Comparison of ENCODE assay signal across 1 fruit fly cellular context in the genomic region with DNA sequence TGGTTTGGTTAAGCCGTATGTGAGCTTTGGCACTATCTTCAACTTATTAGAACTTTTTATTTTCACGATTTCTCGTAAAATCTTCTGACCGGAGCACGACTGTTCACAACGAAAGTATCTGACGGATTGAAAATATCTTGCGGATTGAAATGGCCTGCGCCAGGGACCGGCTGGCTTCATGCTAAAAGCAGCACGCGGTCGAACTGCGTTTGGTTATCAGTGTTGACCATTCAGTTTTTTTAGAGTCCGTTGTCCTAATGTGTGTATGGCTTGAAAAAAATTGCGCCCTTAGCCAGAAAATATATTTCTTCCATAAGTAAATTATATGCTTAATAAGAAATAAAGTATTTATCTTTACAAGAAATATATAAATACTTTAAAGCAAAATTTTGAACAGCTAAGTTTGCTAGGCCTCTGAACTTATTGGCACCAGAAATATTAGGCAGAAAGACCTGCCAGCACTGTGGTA.
A peak's percentile ranks its signal among the peaks of the same experiment; 100 is the strongest.
TF ChIP-seq lines count a peak whose summit lies in the region.

Gene net, minus strand, starts transcription at position 133 of the 469 bp plus-strand sequence.

TF ChIP-seq in whole organism, embryonic, 481 proteins besides CTCF, POLR2A, EP300 and RAD21 (continued from another document and continues in another):
- peak; percentile 47 for TF ChIP-seq Hr3 (GFP tag; optimal IDR thresholded peaks at IDR 0.05; lab: Kevin White, UChicago)
- TF ChIP-seq hb (GFP tag; IDR thresholded peaks at IDR 0.05; lab: Robert Waterston, UW; ENCODE audit: partially characterized antibody) = no peak
- no peak for TF ChIP-seq wor (GFP tag; IDR thresholded peaks at IDR 0.05; lab: Robert Waterston, UW)
- no peak for TF ChIP-seq Hr39 (optimal IDR thresholded peaks at IDR 0.05; lab: Kevin White, UChicago)
- no peak for TF ChIP-seq Myb (GFP tag; optimal IDR thresholded peaks at IDR 0.05; lab: Kevin White, UChicago)
- TF ChIP-seq CG7271 (tag; optimal IDR thresholded peaks at IDR 0.05; lab: Kevin White, UChicago) = no peak
- peak; percentile 40 for TF ChIP-seq CG16815 (GFP tag; optimal IDR thresholded peaks at IDR 0.05; lab: Kevin White, UChicago)
- TF ChIP-seq CG2116 (GFP tag; optimal IDR thresholded peaks at IDR 0.05; lab: Kevin White, UChicago) = peak; percentile 29
- no peak for TF ChIP-seq Tbp (GFP tag; optimal IDR thresholded peaks at IDR 0.05; lab: Kevin White, UChicago)
- no peak for TF ChIP-seq CG12942 (GFP tag; optimal IDR thresholded peaks at IDR 0.05; lab: Kevin White, UChicago)
- no peak for TF ChIP-seq MESR4 (GFP tag; optimal IDR thresholded peaks at IDR 0.05; lab: Kevin White, UChicago)
- TF ChIP-seq CG8478 (optimal IDR thresholded peaks at IDR 0.05; lab: Kevin White, UChicago) = no peak
- peak; percentile 58; the same call in 1 of the 2 replicates for TF ChIP-seq ara (GFP tag; IDR thresholded peaks at IDR 0.05; lab: Robert Waterston, UW)
- TF ChIP-seq Stat92E (GFP tag; optimal IDR thresholded peaks at IDR 0.05; lab: Kevin White, UChicago) = no peak
- TF ChIP-seq ATbp (GFP tag; optimal IDR thresholded peaks at IDR 0.05; lab: Kevin White, UChicago) = peak; percentile 39
- no peak for TF ChIP-seq CG15073 (GFP tag; optimal IDR thresholded peaks at IDR 0.05; lab: Kevin White, UChicago)
- no peak for TF ChIP-seq Usf (GFP tag; optimal IDR thresholded peaks at IDR 0.05; lab: Kevin White, UChicago)
- TF ChIP-seq Hsf (GFP tag; optimal IDR thresholded peaks at IDR 0.05; lab: Kevin White, UChicago) = peak; percentile 9
- no peak for TF ChIP-seq CG12071 (GFP tag; optimal IDR thresholded peaks at IDR 0.05; lab: Kevin White, UChicago)
- TF ChIP-seq CG4424 (GFP tag; optimal IDR thresholded peaks at IDR 0.05; lab: Kevin White, UChicago) = peak; percentile 53
- TF ChIP-seq CG7372 (GFP tag; IDR thresholded peaks at IDR 0.05; lab: Robert Waterston, UW) = no peak
- no peak for TF ChIP-seq CG8089 (GFP tag; optimal IDR thresholded peaks at IDR 0.05; lab: Kevin White, UChicago)
- no peak for TF ChIP-seq CG17912 (GFP tag; optimal IDR thresholded peaks at IDR 0.05; lab: Kevin White, UChicago)
- TF ChIP-seq CG1603 (tag; optimal IDR thresholded peaks at IDR 0.05; lab: Kevin White, UChicago) = no peak
- peak; percentile 47 for TF ChIP-seq Blimp-1 (GFP tag; optimal IDR thresholded peaks at IDR 0.05; lab: Kevin White, UChicago)
- TF ChIP-seq da (GFP tag; optimal IDR thresholded peaks at IDR 0.05; lab: Kevin White, UChicago) = no peak
- no peak for TF ChIP-seq seq (GFP tag; IDR thresholded peaks at IDR 0.05; lab: Robert Waterston, UW)
- no peak for TF ChIP-seq stwl (tag; optimal IDR thresholded peaks at IDR 0.05; lab: Kevin White, UChicago)
- TF ChIP-seq CG10431 (GFP tag; optimal IDR thresholded peaks at IDR 0.05; lab: Kevin White, UChicago) = peak; percentile 45
- no peak for TF ChIP-seq Abd-B (GFP tag; optimal IDR thresholded peaks at IDR 0.05; lab: Kevin White, UChicago)
- TF ChIP-seq CG3995 (GFP tag; optimal IDR thresholded peaks at IDR 0.05; lab: Kevin White, UChicago) = peak; percentile 27
- peak; percentile 85 for TF ChIP-seq CG3281 (GFP tag; optimal IDR thresholded peaks at IDR 0.05; lab: Kevin White, UChicago)
- TF ChIP-seq tin (GFP tag; optimal IDR thresholded peaks at IDR 0.05; lab: Kevin White, UChicago) = peak; percentile 26
- TF ChIP-seq Bgb (GFP tag; IDR thresholded peaks at IDR 0.05; lab: Robert Waterston, UW; ENCODE audit: partially characterized antibody) = peak; percentile 18; the same call in 1 of the 2 replicates
- TF ChIP-seq Hand (GFP tag; optimal IDR thresholded peaks at IDR 0.05; lab: Kevin White, UChicago) = peak; percentile 43
- TF ChIP-seq Xbp1 (GFP tag; optimal IDR thresholded peaks at IDR 0.05; lab: Kevin White, UChicago) = peak; percentile 54
- TF ChIP-seq Dip2 (GFP tag; IDR thresholded peaks at IDR 0.05; lab: Robert Waterston, UW) = no peak
- TF ChIP-seq lab (GFP tag; optimal IDR thresholded peaks at IDR 0.05; lab: Kevin White, UChicago) = peak; percentile 86
- peak; percentile 85 for TF ChIP-seq NfI (GFP tag; optimal IDR thresholded peaks at IDR 0.05; lab: Kevin White, UChicago)
- TF ChIP-seq CrebB (tag; optimal IDR thresholded peaks at IDR 0.05; lab: Kevin White, UChicago) = peak; percentile 11
- TF ChIP-seq tgo (GFP tag; IDR thresholded peaks at IDR 0.05; lab: Robert Waterston, UW) = peak; percentile 51; the same call in 1 of the 3 replicates
- TF ChIP-seq CG3163 (GFP tag; optimal IDR thresholded peaks at IDR 0.05; lab: Kevin White, UChicago) = no peak
- no peak for TF ChIP-seq tll (GFP tag; optimal IDR thresholded peaks at IDR 0.05; lab: Kevin White, UChicago)
- TF ChIP-seq CG13624 (GFP tag; optimal IDR thresholded peaks at IDR 0.05; lab: Kevin White, UChicago) = no peak
- no peak for TF ChIP-seq cato (GFP tag; optimal IDR thresholded peaks at IDR 0.05; lab: Kevin White, UChicago; ENCODE audit: borderline replicate concordance)
- peak; percentile 15 for TF ChIP-seq CG17802 (tag; optimal IDR thresholded peaks at IDR 0.05; lab: Kevin White, UChicago)
- TF ChIP-seq bigmax (GFP tag; optimal IDR thresholded peaks at IDR 0.05; lab: Kevin White, UChicago) = no peak
- TF ChIP-seq ewg (GFP tag; optimal IDR thresholded peaks at IDR 0.05; lab: Kevin White, UChicago) = peak; percentile 38
- TF ChIP-seq zf30C (GFP tag; optimal IDR thresholded peaks at IDR 0.05; lab: Kevin White, UChicago) = no peak
- TF ChIP-seq danr (GFP tag; IDR thresholded peaks at IDR 0.05; lab: Robert Waterston, UW) = no peak; the same call in 1 of the 2 replicates
- TF ChIP-seq Xrp1 (GFP tag; IDR thresholded peaks at IDR 0.05; lab: Robert Waterston, UW) = peak; percentile 69
- TF ChIP-seq CG12391 (tag; optimal IDR thresholded peaks at IDR 0.05; lab: Kevin White, UChicago) = peak; percentile 82
- no peak for TF ChIP-seq tx (GFP tag; optimal IDR thresholded peaks at IDR 0.05; lab: Kevin White, UChicago)
- peak; percentile 59 for TF ChIP-seq CG1233 (GFP tag; optimal IDR thresholded peaks at IDR 0.05; lab: Kevin White, UChicago)
- no peak for TF ChIP-seq luna (GFP tag; optimal IDR thresholded peaks at IDR 0.05; lab: Kevin White, UChicago)
- TF ChIP-seq ERR (GFP tag; optimal IDR thresholded peaks at IDR 0.05; lab: Kevin White, UChicago) = no peak
- TF ChIP-seq sim (GFP tag; IDR thresholded peaks at IDR 0.05; lab: Robert Waterston, UW) = 0 out of 2 replicates have a peak, but pooled peaks have one; percentile 5
- TF ChIP-seq HmgD (GFP tag; optimal IDR thresholded peaks at IDR 0.05; lab: Kevin White, UChicago) = no peak
- TF ChIP-seq Eip74EF (GFP tag; optimal IDR thresholded peaks at IDR 0.05; lab: Kevin White, UChicago) = peak in 1 of 2 experiments; percentile 64
- no peak for TF ChIP-seq CG14667 (GFP tag; IDR thresholded peaks at IDR 0.05; lab: Robert Waterston, UW)
- TF ChIP-seq Sry-β (GFP tag; optimal IDR thresholded peaks at IDR 0.05; lab: Kevin White, UChicago) = peak; percentile 96
- peak; percentile 60 for TF ChIP-seq CG10209 (GFP tag; optimal IDR thresholded peaks at IDR 0.05; lab: Kevin White, UChicago)
- TF ChIP-seq hth (optimal IDR thresholded peaks at IDR 0.05; lab: Kevin White, UChicago) = no peak
- 0 out of 2 replicates have a peak, but pooled peaks have one; percentile 37 for TF ChIP-seq E2f1 (GFP tag; IDR thresholded peaks at IDR 0.05; lab: Robert Waterston, UW)
- peak; percentile 65 for TF ChIP-seq dmrt11E (tag; optimal IDR thresholded peaks at IDR 0.05; lab: Kevin White, UChicago)
- no peak for TF ChIP-seq D (optimal IDR thresholded peaks at IDR 0.05; lab: Kevin White, UChicago)
- peak; percentile 11 for TF ChIP-seq D (GFP tag; optimal IDR thresholded peaks at IDR 0.05; lab: Kevin White, UChicago)
- peak; percentile 53 for TF ChIP-seq CG8388 (GFP tag; optimal IDR thresholded peaks at IDR 0.05; lab: Kevin White, UChicago)
- TF ChIP-seq CG18599 (GFP tag; optimal IDR thresholded peaks at IDR 0.05; lab: Kevin White, UChicago) = peak; percentile 89
- no peak for TF ChIP-seq CG18011 (GFP tag; optimal IDR thresholded peaks at IDR 0.05; lab: Kevin White, UChicago)
- peak; percentile 24 for TF ChIP-seq HLHmδ (GFP tag; optimal IDR thresholded peaks at IDR 0.05; lab: Kevin White, UChicago)
- peak; percentile 73 for TF ChIP-seq Sox100B (GFP tag; optimal IDR thresholded peaks at IDR 0.05; lab: Kevin White, UChicago)
- TF ChIP-seq salm (tag; optimal IDR thresholded peaks at IDR 0.05; lab: Kevin White, UChicago) = peak; percentile 70
- no peak for TF ChIP-seq psq (GFP tag; optimal IDR thresholded peaks at IDR 0.05; lab: Kevin White, UChicago)
- TF ChIP-seq CG17359 (tag; optimal IDR thresholded peaks at IDR 0.05; lab: Kevin White, UChicago) = peak; percentile 55
- TF ChIP-seq vvl (GFP tag; IDR thresholded peaks at IDR 0.05; lab: Robert Waterston, UW) = peak; percentile 49
- no peak for TF ChIP-seq pfk (GFP tag; optimal IDR thresholded peaks at IDR 0.05; lab: Kevin White, UChicago)
- TF ChIP-seq Atf3 (GFP tag; optimal IDR thresholded peaks at IDR 0.05; lab: Kevin White, UChicago) = no peak
- no peak for TF ChIP-seq Camta (GFP tag; optimal IDR thresholded peaks at IDR 0.05; lab: Kevin White, UChicago)
- no peak for TF ChIP-seq ato (GFP tag; IDR thresholded peaks at IDR 0.05; lab: Robert Waterston, UW; ENCODE audit: partially characterized antibody)
- no peak for TF ChIP-seq CG11560 (tag; IDR thresholded peaks at IDR 0.05; lab: Robert Waterston, UW)
- peak; percentile 17 for TF ChIP-seq CG10654 (GFP tag; optimal IDR thresholded peaks at IDR 0.05; lab: Kevin White, UChicago)
- TF ChIP-seq Ptx1 (GFP tag; IDR thresholded peaks at IDR 0.05; lab: Robert Waterston, UW) = peak; percentile 26; the same call in 1 of the 2 replicates
- TF ChIP-seq CG11456 (GFP tag; IDR thresholded peaks at IDR 0.05; lab: Robert Waterston, UW) = no peak
- TF ChIP-seq hkb (optimal IDR thresholded peaks at IDR 0.05; lab: Kevin White, UChicago) = no peak
- TF ChIP-seq hkb (GFP tag; IDR thresholded peaks at IDR 0.05; lab: Robert Waterston, UW) = 0 out of 2 replicates have a peak, but pooled peaks have one; percentile 39
- TF ChIP-seq org-1 (GFP tag; optimal IDR thresholded peaks at IDR 0.05; lab: Kevin White, UChicago) = peak; percentile 60
- peak; percentile 14 for TF ChIP-seq mirr (GFP tag; optimal IDR thresholded peaks at IDR 0.05; lab: Kevin White, UChicago)
- TF ChIP-seq CG17568 (GFP tag; optimal IDR thresholded peaks at IDR 0.05; lab: Kevin White, UChicago) = peak; percentile 69
- peak; percentile 77 for TF ChIP-seq Max (GFP tag; optimal IDR thresholded peaks at IDR 0.05; lab: Kevin White, UChicago)
- peak; percentile 77 for TF ChIP-seq CG17361 (GFP tag; IDR thresholded peaks at IDR 0.05; lab: Robert Waterston, UW)
- no peak for TF ChIP-seq Atf-2 (GFP tag; optimal IDR thresholded peaks at IDR 0.05; lab: Kevin White, UChicago)
- TF ChIP-seq zen2 (GFP tag; IDR thresholded peaks at IDR 0.05; lab: Robert Waterston, UW; ENCODE audit: partially characterized antibody) = no peak
- no peak for TF ChIP-seq bab2 (GFP tag; optimal IDR thresholded peaks at IDR 0.05; lab: Kevin White, UChicago)
- no peak for TF ChIP-seq Kr (GFP tag; optimal IDR thresholded peaks at IDR 0.05; lab: Kevin White, UChicago)
- peak; percentile 18; the same call in 1 of the 3 replicates for TF ChIP-seq CG2199 (GFP tag; IDR thresholded peaks at IDR 0.05; lab: Robert Waterston, UW)
- TF ChIP-seq croc (GFP tag; conservative IDR thresholded peaks at IDR 0.05; lab: Robert Waterston, UW) = peak; percentile 32; the same call in 2 of the 3 replicates
- TF ChIP-seq stc (GFP tag; IDR thresholded peaks at IDR 0.05; lab: Robert Waterston, UW) = no peak
- TF ChIP-seq CG13894 (tag; optimal IDR thresholded peaks at IDR 0.05; lab: Kevin White, UChicago) = peak; percentile 85
- TF ChIP-seq NK7.1 (GFP tag; optimal IDR thresholded peaks at IDR 0.05; lab: Kevin White, UChicago) = no peak
- TF ChIP-seq ci (GFP tag; IDR thresholded peaks at IDR 0.05; lab: Robert Waterston, UW) = peak; percentile 66; the same call in 2 of the 3 replicates
- no peak for TF ChIP-seq CG9609 (GFP tag; optimal IDR thresholded peaks at IDR 0.05; lab: Kevin White, UChicago)
- no peak for TF ChIP-seq Optix (GFP tag; IDR thresholded peaks at IDR 0.05; lab: Robert Waterston, UW)
- no peak for TF ChIP-seq Lpt (GFP tag; optimal IDR thresholded peaks at IDR 0.05; lab: Kevin White, UChicago)
- peak; percentile 45 for TF ChIP-seq CG8290 (GFP tag; optimal IDR thresholded peaks at IDR 0.05; lab: Kevin White, UChicago)
- peak in 1 of 2 experiments; percentile 48 for TF ChIP-seq CG8290 (tag; optimal IDR thresholded peaks at IDR 0.05; lab: Kevin White, UChicago)
- TF ChIP-seq chif (GFP tag; optimal IDR thresholded peaks at IDR 0.05; lab: Kevin White, UChicago) = no peak
- no peak for TF ChIP-seq CG31365 (tag; optimal IDR thresholded peaks at IDR 0.05; lab: Kevin White, UChicago)
- TF ChIP-seq Spps (tag; optimal IDR thresholded peaks at IDR 0.05; lab: Kevin White, UChicago) = no peak
- peak; percentile 18 for TF ChIP-seq CG2875 (GFP tag; optimal IDR thresholded peaks at IDR 0.05; lab: Kevin White, UChicago)
- TF ChIP-seq CG17186 (GFP tag; optimal IDR thresholded peaks at IDR 0.05; lab: Kevin White, UChicago) = no peak
- no peak for TF ChIP-seq Trl (optimal IDR thresholded peaks at IDR 0.05; lab: Kevin White, UChicago)
- no peak for TF ChIP-seq Trl (GFP tag; optimal IDR thresholded peaks at IDR 0.05; lab: Kevin White, UChicago)
- no peak for TF ChIP-seq slou (GFP tag; optimal IDR thresholded peaks at IDR 0.05; lab: Kevin White, UChicago)
- peak; percentile 64 for TF ChIP-seq nmo (GFP tag; optimal IDR thresholded peaks at IDR 0.05; lab: Kevin White, UChicago)
- peak; percentile 26; the same call in 1 of the 2 replicates for TF ChIP-seq CG10366 (GFP tag; IDR thresholded peaks at IDR 0.05; lab: Robert Waterston, UW)
- no peak for TF ChIP-seq CG11247 (GFP tag; IDR thresholded peaks at IDR 0.05; lab: Robert Waterston, UW)
- peak; percentile 62 for TF ChIP-seq CG10267 (tag; optimal IDR thresholded peaks at IDR 0.05; lab: Kevin White, UChicago)
- no peak for TF ChIP-seq Sry-δ (GFP tag; optimal IDR thresholded peaks at IDR 0.05; lab: Kevin White, UChicago)
- peak; percentile 66 for TF ChIP-seq Dek (tag; optimal IDR thresholded peaks at IDR 0.05; lab: Kevin White, UChicago)
- peak in 1 of 2 experiments; percentile 52 for TF ChIP-seq Hr78 (GFP tag; optimal IDR thresholded peaks at IDR 0.05; lab: Kevin White, UChicago)
- TF ChIP-seq fd102C (GFP tag; optimal IDR thresholded peaks at IDR 0.05; lab: Kevin White, UChicago) = peak; percentile 12
- peak; percentile 46; the same call in 1 of the 2 replicates for TF ChIP-seq Drgx (GFP tag; IDR thresholded peaks at IDR 0.05; lab: Robert Waterston, UW)
- TF ChIP-seq amos (GFP tag; IDR thresholded peaks at IDR 0.05; lab: Robert Waterston, UW; ENCODE audit: partially characterized antibody) = no peak
- no peak for TF ChIP-seq CG1024 (GFP tag; IDR thresholded peaks at IDR 0.05; lab: Robert Waterston, UW)
- peak; percentile 5 for TF ChIP-seq pho (GFP tag; optimal IDR thresholded peaks at IDR 0.05; lab: Kevin White, UChicago)
